Worm (Caenorhabditis elegans) whole organism, young adult: ENCODE measurements around the gene gei-4.

Experiments
- D2030.7 ChIP-seq: fragments of 200-800 bp; sonication (Bioruptor generic); IDR thresholded peaks from 2 replicates; pipeline ENCODE4 v1.3.6; 2022; ENCODE audit warnings: missing genetic modification reagents, missing genetic modification characterization, missing compliant biosample characterization
- attf-6 ChIP-seq: fragments of 200-800 bp; sonication (Bioruptor generic); IDR thresholded peaks from 2 replicates; pipeline ENCODE4 v1.3.6; 2022; ENCODE audit warnings: missing genetic modification reagents, missing genetic modification characterization, missing compliant biosample characterization
- madf-8 ChIP-seq: fragments of 200-800 bp; sonication (Bioruptor generic); conservative IDR thresholded peaks from 2 replicates; pipeline ENCODE4 v1.3.6; 2022; ENCODE audit warnings: missing genetic modification reagents, missing genetic modification characterization, missing compliant biosample characterization
- snpc-4 ChIP-seq, 5 experiments: fragments of 150-350 bp in 1 of 5; sonication (generic microtip) in 4 of 5; optimal IDR thresholded peaks; 2 replicates each; lab custom pipeline; 2014 to 2018; ENCODE audit warnings: missing genetic modification characterization in 5 of 5, missing biosample characterization in 3 of 5, antibody characterized with exemption in 2 of 5, mild to moderate bottlenecking in 2 of 5, missing compliant biosample characterization in 2 of 5, missing genotype in 2 of 5, moderate library complexity in 2 of 5, missing genetic modification reagents in 1 of 5

DNA sequence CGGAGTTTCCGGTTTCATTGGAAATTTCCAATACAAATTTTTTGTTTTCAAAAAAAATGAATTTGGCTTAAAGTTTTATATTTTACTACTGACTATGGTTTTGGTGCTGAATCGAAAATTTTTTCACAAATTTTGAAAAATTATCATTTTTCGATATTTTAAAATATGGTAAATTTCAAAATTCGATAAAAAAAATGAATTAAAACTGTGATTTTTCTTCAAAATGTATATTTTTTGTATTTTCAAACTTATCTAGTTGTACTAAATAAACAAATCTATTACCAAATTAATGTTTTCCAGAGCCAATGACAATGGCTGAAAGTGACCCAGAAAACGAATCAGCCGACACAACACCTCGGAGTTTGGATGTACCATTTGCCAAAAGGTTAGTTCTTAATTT, 11.0 kb upstream of the gei-4 start, which contains the start of gene pll-1:
- TF ChIP-seq attf-6 (GFP tag; lab: Robert Waterston, UW) (no peak), snpc-4 (GFP tag; optimal IDR thresholded peaks at IDR 0.05; lab: Kevin White, UChicago) (no peak), snpc-4 (tag; optimal IDR thresholded peaks at IDR 0.05; lab: Kevin White, UChicago) (no peak), madf-8 (GFP tag; lab: Robert Waterston, UW) (no peak), D2030.7 (GFP tag; lab: Robert Waterston, UW) (no peak)
